Fruit fly (Drosophila melanogaster) whole organism, wandering third instar larva: ENCODE results near the gene ush.

Experiments
- Abd-B ChIP-seq: fragments of >200 bp; optimal IDR thresholded peaks from 2 replicates; lab custom pipeline; 2017; ENCODE audit warnings: missing biosample characterization, missing genetic modification characterization
- CG32264 ChIP-seq: fragments of 200-800 bp; sonication (Bioruptor generic); optimal IDR thresholded peaks from 2 replicates; lab custom pipeline; 2016; ENCODE audit warnings: missing biosample characterization, missing genetic modification characterization
- CG9705 ChIP-seq: fragments of 200-800 bp; sonication (Bioruptor generic); optimal IDR thresholded peaks from 2 replicates; lab custom pipeline; 2018; ENCODE audit warnings: missing biosample characterization, mild to moderate bottlenecking, missing genetic modification characterization
- CrebA ChIP-seq: fragments of 200-800 bp; sonication (Bioruptor generic); optimal IDR thresholded peaks from 2 replicates; lab custom pipeline; 2016; ENCODE audit warnings: missing biosample characterization, mild to moderate bottlenecking, missing genetic modification characterization, borderline replicate concordance
- Dfd ChIP-seq: fragments of >200 bp; optimal IDR thresholded peaks from 2 replicates; lab custom pipeline; 2017; ENCODE audit warnings: missing biosample characterization, missing genetic modification characterization
- Dif ChIP-seq: fragments of 200-275, 200-300 bp; sonication (Bioruptor generic); optimal IDR thresholded peaks from 2 replicates; lab custom pipeline; 2018; ENCODE audit warnings: missing biosample characterization, missing genetic modification characterization; ENCODE audit not compliant: partially characterized antibody
- GATAd ChIP-seq: sonication (Bioruptor generic); optimal IDR thresholded peaks from 2 replicates; lab custom pipeline; 2016; ENCODE audit warnings: missing biosample characterization, missing genetic modification characterization
- HLH106 ChIP-seq: fragments of 200-800 bp; optimal IDR thresholded peaks from 3 replicates; lab custom pipeline; 2019; ENCODE audit warnings: missing biosample characterization, mild to moderate bottlenecking, missing genetic modification characterization, moderate library complexity
- Hnf4 ChIP-seq: fragments of 200-800 bp; sonication (Bioruptor generic); optimal IDR thresholded peaks from 2 replicates; lab custom pipeline; 2016; ENCODE audit warnings: missing biosample characterization, mild to moderate bottlenecking, missing genetic modification characterization
- Hr78 ChIP-seq: fragments of >200 bp; optimal IDR thresholded peaks from 2 replicates; lab custom pipeline; 2017; ENCODE audit warnings: missing biosample characterization, missing genetic modification characterization
- Hr83 ChIP-seq: fragments of 200-300 bp; sonication (Bioruptor generic); optimal IDR thresholded peaks from 2 replicates; lab custom pipeline; 2016; ENCODE audit warnings: missing biosample characterization, mild to moderate bottlenecking, missing genetic modification characterization, moderate library complexity; ENCODE audit not compliant: poor library complexity, severe bottlenecking
- Jra ChIP-seq: sonication (Bioruptor generic); optimal IDR thresholded peaks from 2 replicates; lab custom pipeline; 2016; ENCODE audit warnings: missing biosample characterization, missing genetic modification characterization
- Mio ChIP-seq: sonication (Bioruptor generic); optimal IDR thresholded peaks from 2 replicates; lab custom pipeline; 2016; ENCODE audit warnings: missing biosample characterization, missing genetic modification characterization
- Myc ChIP-seq: fragments of >200 bp; optimal IDR thresholded peaks from 2 replicates; lab custom pipeline; 2017
- N ChIP-seq: fragments of >200 bp; optimal IDR thresholded peaks from 2 replicates; lab custom pipeline; 2018; ENCODE audit warnings: missing biosample characterization, missing external identifiers, missing genetic modification characterization
- OdsH ChIP-seq: fragments of 200-800 bp; sonication (Bioruptor generic); optimal IDR thresholded peaks from 2 replicates; lab custom pipeline; 2016; ENCODE audit warnings: missing biosample characterization, mild to moderate bottlenecking, missing genetic modification characterization
- Rel ChIP-seq, 2 experiments: fragments of 200-800 bp; sonication (Bioruptor generic) in 1 of 2; optimal IDR thresholded peaks; 2 replicates in 1 of 2; 3 replicates in 1 of 2; lab custom pipeline; 2016 to 2019; ENCODE audit warnings: mild to moderate bottlenecking in 2 of 2, missing biosample characterization in 2 of 2, missing genetic modification characterization in 2 of 2, moderate library complexity in 1 of 2
- Sp1 ChIP-seq: fragments of 200-800 bp; sonication (Bioruptor generic); optimal IDR thresholded peaks from 3 replicates; lab custom pipeline; 2019; ENCODE audit warnings: missing biosample characterization, mild to moderate bottlenecking, missing genetic modification characterization, moderate library complexity
- Vsx2 ChIP-seq: fragments of 200-300, 225-300 bp; sonication (Bioruptor generic); optimal IDR thresholded peaks from 2 replicates; lab custom pipeline; 2018; ENCODE audit warnings: missing biosample characterization, missing genetic modification characterization; ENCODE audit not compliant: partially characterized antibody
- br ChIP-seq: fragments of 200-800 bp; sonication (Bioruptor generic); optimal IDR thresholded peaks from 2 replicates; lab custom pipeline; 2016; ENCODE audit warnings: missing biosample characterization, missing genetic modification characterization
- brk ChIP-seq: fragments of 200-800 bp; sonication (Bioruptor generic); optimal IDR thresholded peaks from 2 replicates; lab custom pipeline; 2016; ENCODE audit warnings: missing biosample characterization, mild to moderate bottlenecking, missing genetic modification characterization
- dl ChIP-seq, 2 experiments: fragments of 175-275, 200-275 bp in 1 of 2; fragments of 200-275 bp in 1 of 2; sonication (Bioruptor generic); optimal IDR thresholded peaks; lab custom pipeline; 2018; ENCODE audit warnings: mild to moderate bottlenecking in 2 of 2, missing biosample characterization in 2 of 2, missing genetic modification characterization in 2 of 2, moderate library complexity in 2 of 2; ENCODE audit not compliant: partially characterized antibody in 2 of 2, insufficient read depth in 1 of 2
- dmrt93B ChIP-seq: fragments of 200-800 bp; sonication (Bioruptor generic); optimal IDR thresholded peaks from 2 replicates; lab custom pipeline; 2018; ENCODE audit warnings: missing biosample characterization, mild to moderate bottlenecking, missing genetic modification characterization
- dsf ChIP-seq: sonication (Bioruptor generic); optimal IDR thresholded peaks from 2 replicates; lab custom pipeline; 2016; ENCODE audit warnings: missing biosample characterization, missing genetic modification characterization, borderline replicate concordance
- ey ChIP-seq: fragments of 200-800 bp; sonication (Bioruptor generic); optimal IDR thresholded peaks from 2 replicates; lab custom pipeline; 2016; ENCODE audit warnings: missing biosample characterization, missing genetic modification characterization
- foxo ChIP-seq, 2 experiments: fragments of 200-800 bp; sonication (Bioruptor generic); optimal IDR thresholded peaks; 2 replicates in 1 of 2; 3 replicates in 1 of 2; lab custom pipeline; 2016 to 2017; ENCODE audit warnings: missing biosample characterization in 2 of 2, missing genetic modification characterization in 2 of 2
- fru ChIP-seq: fragments of 200-800 bp; sonication (Bioruptor generic); optimal IDR thresholded peaks from 3 replicates; lab custom pipeline; 2016; ENCODE audit warnings: missing biosample characterization, mild to moderate bottlenecking, missing genetic modification characterization
- h ChIP-seq: fragments of 200-800 bp; sonication (Bioruptor generic); optimal IDR thresholded peaks from 3 replicates; lab custom pipeline; 2016; ENCODE audit warnings: missing biosample characterization, mild to moderate bottlenecking, missing genetic modification characterization
- jim ChIP-seq: fragments of 175-275, 200-325 bp; sonication (Bioruptor generic); optimal IDR thresholded peaks from 2 replicates; lab custom pipeline; 2016; ENCODE audit warnings: missing biosample characterization, mild to moderate bottlenecking, missing genetic modification characterization
- lola ChIP-seq: fragments of >200 bp; optimal IDR thresholded peaks from 2 replicates; lab custom pipeline; 2017; ENCODE audit warnings: missing biosample characterization, missing genetic modification characterization
- pan ChIP-seq: fragments of >200 bp; optimal IDR thresholded peaks from 2 replicates; lab custom pipeline; 2017
- psq ChIP-seq: fragments of 200-800 bp; sonication (Bioruptor generic); optimal IDR thresholded peaks from 3 replicates; lab custom pipeline; 2017; ENCODE audit warnings: missing biosample characterization, mild to moderate bottlenecking, missing genetic modification characterization, moderate library complexity
- rgr ChIP-seq: fragments of 200-800 bp; sonication (Bioruptor generic); optimal IDR thresholded peaks from 3 replicates; lab custom pipeline; 2016; ENCODE audit warnings: missing biosample characterization, mild to moderate bottlenecking, missing genetic modification characterization
- sage ChIP-seq: fragments of 200-800 bp; sonication (Bioruptor generic); optimal IDR thresholded peaks from 2 replicates; lab custom pipeline; 2016; ENCODE audit warnings: missing biosample characterization, mild to moderate bottlenecking, missing genetic modification characterization
- sv ChIP-seq: fragments of 200-800 bp; sonication (Bioruptor generic); optimal IDR thresholded peaks from 3 replicates; lab custom pipeline; 2016; ENCODE audit warnings: missing biosample characterization, missing genetic modification characterization
- tai ChIP-seq: sonication (Bioruptor generic); optimal IDR thresholded peaks from 2 replicates; lab custom pipeline; 2016; ENCODE audit warnings: missing biosample characterization, missing genetic modification characterization
- usp ChIP-seq: fragments of >200 bp; optimal IDR thresholded peaks from 2 replicates; lab custom pipeline; 2017; ENCODE audit warnings: missing biosample characterization, missing genetic modification characterization
- woc ChIP-seq: sonication (Bioruptor generic); optimal IDR thresholded peaks from 2 replicates; lab custom pipeline; 2016; ENCODE audit warnings: missing biosample characterization, mild to moderate bottlenecking, missing genetic modification characterization

The ush gene

dm6 chr2L:487719-488547, 11.9 kb downstream of the ush start:
- no peak for TF ChIP-seq Vsx2 (GFP tag; lab: Kevin White, UChicago)
- TF ChIP-seq CG32264 = no peak
- TF ChIP-seq pan = no peak
- TF ChIP-seq ey (GFP tag; lab: Kevin White, UChicago) = peak; percentile 57
- TF ChIP-seq Rel (GFP tag; optimal IDR thresholded peaks at IDR 0.05; lab: Kevin White, UChicago) = no peak
- TF ChIP-seq Rel (tag; optimal IDR thresholded peaks at IDR 0.05; lab: Kevin White, UChicago) = no peak
- TF ChIP-seq rgr (GFP tag; lab: Kevin White, UChicago) = peak; percentile 56
- TF ChIP-seq Myc (lab: Kevin White, UChicago) = no peak
- no peak for TF ChIP-seq CG9705 (GFP tag; lab: Kevin White, UChicago)
- peak; percentile 46 for TF ChIP-seq Sp1
- peak in 1 of 2 experiments; percentile 69 for TF ChIP-seq foxo (GFP tag; optimal IDR thresholded peaks at IDR 0.05; lab: Kevin White, UChicago)
- no peak for TF ChIP-seq jim (GFP tag; lab: Kevin White, UChicago)
- peak; percentile 56 for TF ChIP-seq woc
- peak; percentile 57 for TF ChIP-seq br (GFP tag; lab: Kevin White, UChicago)
- TF ChIP-seq Dif (GFP tag; lab: Kevin White, UChicago) = peak; percentile 21
- peak; percentile 66 for TF ChIP-seq h
- TF ChIP-seq Hnf4 (GFP tag; lab: Kevin White, UChicago) = peak; percentile 44
- peak; percentile 62 for TF ChIP-seq fru
- TF ChIP-seq Hr78 (GFP tag; lab: Kevin White, UChicago) = no peak
- TF ChIP-seq HLH106 (tag; lab: Kevin White, UChicago) = peak; percentile 55
- no peak for TF ChIP-seq lola (GFP tag; lab: Kevin White, UChicago)
- peak; percentile 36 for TF ChIP-seq psq (GFP tag; lab: Kevin White, UChicago)
- no peak for TF ChIP-seq usp (GFP tag; lab: Kevin White, UChicago)
- no peak for TF ChIP-seq N (GFP tag; lab: Kevin White, UChicago)
- no peak for TF ChIP-seq sage (GFP tag; lab: Kevin White, UChicago)
- TF ChIP-seq Jra (GFP tag; lab: Kevin White, UChicago) = no peak
- TF ChIP-seq dmrt93B (GFP tag; lab: Kevin White, UChicago) = peak; percentile 16
- no peak for TF ChIP-seq Hr83
- TF ChIP-seq OdsH = peak; percentile 64
- TF ChIP-seq GATAd (GFP tag; lab: Kevin White, UChicago) = no peak
- no peak for TF ChIP-seq Dfd (GFP tag; lab: Kevin White, UChicago)
- no peak for TF ChIP-seq Abd-B (GFP tag; lab: Kevin White, UChicago)
- TF ChIP-seq tai = no peak

- no peak for TF ChIP-seq Vsx2 (GFP tag; lab: Kevin White, UChicago)
- no peak for TF ChIP-seq sv
- no peak for TF ChIP-seq dl (GFP tag; optimal IDR thresholded peaks at IDR 0.05; lab: Kevin White, UChicago; ENCODE audit: insufficient read depth in 1 of 2, partially characterized antibody in 2 of 2)
- TF ChIP-seq CrebA = no peak
- peak; percentile 74 for TF ChIP-seq tai
- TF ChIP-seq GATAd (GFP tag; lab: Kevin White, UChicago) = no peak
- peak; percentile 20 for TF ChIP-seq ey (GFP tag; lab: Kevin White, UChicago)
- no peak for TF ChIP-seq sage (GFP tag; lab: Kevin White, UChicago)
- no peak for TF ChIP-seq CG32264
- TF ChIP-seq N (GFP tag; lab: Kevin White, UChicago) = no peak
- peak; percentile 0 for TF ChIP-seq woc
- no peak for TF ChIP-seq rgr (GFP tag; lab: Kevin White, UChicago)
- no peak for TF ChIP-seq Hr78 (GFP tag; lab: Kevin White, UChicago)
- TF ChIP-seq foxo (GFP tag; optimal IDR thresholded peaks at IDR 0.05; lab: Kevin White, UChicago) = peak in 1 of 2 experiments; percentile 26
- no peak for TF ChIP-seq Dfd (GFP tag; lab: Kevin White, UChicago)
- no peak for TF ChIP-seq Hnf4 (GFP tag; lab: Kevin White, UChicago)
- no peak for TF ChIP-seq Myc (lab: Kevin White, UChicago)
- TF ChIP-seq h = no peak
- TF ChIP-seq jim (GFP tag; lab: Kevin White, UChicago) = peak; percentile 67
- no peak for TF ChIP-seq CG9705 (GFP tag; lab: Kevin White, UChicago)
- no peak for TF ChIP-seq brk (GFP tag; lab: Kevin White, UChicago)
- peak; percentile 12 for TF ChIP-seq fru
- peak; percentile 19 for TF ChIP-seq OdsH
- no peak for TF ChIP-seq dsf
- TF ChIP-seq Mio (GFP tag; lab: Kevin White, UChicago) = no peak
- peak; percentile 24 for TF ChIP-seq Sp1
- no peak for TF ChIP-seq Abd-B (GFP tag; lab: Kevin White, UChicago)
Observed at dm6 chr2L:488548-489100, 12.6 kb downstream of the ush start.
